Worm (Caenorhabditis elegans) whole organism, L4 larva: ENCODE data around the gene chst-1.

Experiments
- F26F4.8 ChIP-seq: fragments of 200-800 bp; sonication (Bioruptor generic); conservative IDR thresholded peaks from 2 replicates; pipeline ENCODE4 v1.3.6; 2022; ENCODE audit warnings: missing genetic modification characterization, missing compliant biosample characterization
- F37D6.2 ChIP-seq: sonication (generic microtip); optimal IDR thresholded peaks from 2 replicates; lab custom pipeline; 2016; ENCODE audit warnings: mild to moderate bottlenecking, missing genetic modification characterization, missing compliant biosample characterization
- R02D3.7 ChIP-seq: fragments of 150-350 bp; sonication (generic microtip); optimal IDR thresholded peaks from 3 replicates; lab custom pipeline; 2014; ENCODE audit warnings: missing biosample characterization, missing genetic modification characterization
- T20F7.1 ChIP-seq: fragments of 200-800 bp; sonication (Bioruptor generic); optimal IDR thresholded peaks from 2 replicates; lab custom pipeline; 2018; ENCODE audit warnings: mild to moderate bottlenecking, missing genetic modification characterization, missing compliant biosample characterization
- Y48G9A.11 ChIP-seq: fragments of 200-800 bp; sonication (Bioruptor generic); IDR thresholded peaks from 2 replicates; pipeline ENCODE4 v1.3.6; 2022; ENCODE audit warnings: missing genetic modification reagents, missing genetic modification characterization, missing compliant biosample characterization
- Y75B8A.6 ChIP-seq: fragments of 200-800 bp; sonication (Bioruptor generic); IDR thresholded peaks from 2 replicates; pipeline ENCODE4 v1.3.6; 2022; ENCODE audit warnings: missing genetic modification reagents, missing genetic modification characterization, missing compliant biosample characterization
- ZK546.5 ChIP-seq, 2 experiments: sonication (generic microtip); optimal IDR thresholded peaks; 2 replicates each; lab custom pipeline; 2017; ENCODE audit warnings: missing biosample characterization in 2 of 2, missing genetic modification characterization in 2 of 2
- aly-2 ChIP-seq: sonication (generic microtip); optimal IDR thresholded peaks from 2 replicates; lab custom pipeline; 2018; ENCODE audit warnings: missing biosample characterization, missing genetic modification characterization
- arid-1 ChIP-seq: fragments of 200-800 bp; sonication (Bioruptor generic); conservative IDR thresholded peaks from 2 replicates; pipeline ENCODE4 v1.3.6; 2022; ENCODE audit warnings: missing genetic modification reagents, missing genetic modification characterization, missing compliant biosample characterization
- attf-4 ChIP-seq: sonication (generic microtip); optimal IDR thresholded peaks from 3 replicates; lab custom pipeline; 2017; ENCODE audit warnings: missing biosample characterization, missing genetic modification characterization
- ceh-62 ChIP-seq: sonication (generic microtip); optimal IDR thresholded peaks from 2 replicates; lab custom pipeline; 2017; ENCODE audit warnings: missing biosample characterization, missing genetic modification characterization
- ceh-82 ChIP-seq: sonication (generic microtip); optimal IDR thresholded peaks from 2 replicates; lab custom pipeline; 2017; ENCODE audit warnings: missing biosample characterization, missing genetic modification characterization
- ces-1 ChIP-seq: fragments of 150-350 bp; sonication (generic microtip); optimal IDR thresholded peaks from 4 replicates; lab custom pipeline; 2014; ENCODE audit warnings: missing biosample characterization, missing genetic modification reagents, missing genetic modification characterization
- daf-12 ChIP-seq: fragments of 150-350 bp; optimal IDR thresholded peaks from 2 replicates; lab custom pipeline; 2014; ENCODE audit warnings: missing biosample characterization, missing genetic modification reagents, missing genetic modification characterization
- daf-16 ChIP-seq, 3 experiments: sonication (generic microtip); optimal IDR thresholded peaks; 2 replicates each; lab custom pipeline; 2016 to 2017; ENCODE audit warnings: missing genetic modification characterization in 3 of 3, missing genetic modification reagents in 3 of 3, mild to moderate bottlenecking in 2 of 3, missing compliant biosample characterization in 2 of 3, missing biosample characterization in 1 of 3, moderate library complexity in 1 of 3
- daf-19 ChIP-seq: fragments of 200-800 bp; sonication (Bioruptor generic); conservative IDR thresholded peaks from 2 replicates; pipeline ENCODE4 v1.3.6; 2022; ENCODE audit warnings: missing genetic modification characterization, missing compliant biosample characterization
- dmd-8 ChIP-seq: fragments of 200-800 bp; sonication (Bioruptor generic); IDR thresholded peaks from 2 replicates; pipeline ENCODE4 v1.3.6; 2022; ENCODE audit warnings: missing genetic modification characterization, missing compliant biosample characterization
- dpl-1 ChIP-seq: fragments of 150-350 bp; optimal IDR thresholded peaks from 2 replicates; lab custom pipeline; 2014; ENCODE audit warnings: missing biosample characterization, missing genetic modification reagents, missing genetic modification characterization
- egl-43 ChIP-seq: fragments of 200-800 bp; sonication (Bioruptor generic); IDR thresholded peaks from 2 replicates; pipeline ENCODE4 v1.3.6; 2022; ENCODE audit warnings: missing genetic modification reagents, missing genetic modification characterization, missing compliant biosample characterization
- hif-1 ChIP-seq, 2 experiments: sonication (generic microtip); optimal IDR thresholded peaks; 2 replicates each; lab custom pipeline; 2016 to 2017; ENCODE audit warnings: missing compliant biosample characterization in 2 of 2, missing genetic modification characterization in 2 of 2, missing genetic modification reagents in 2 of 2, missing genotype in 2 of 2, mild to moderate bottlenecking in 1 of 2
- hlh-30 ChIP-seq: sonication (generic microtip); optimal IDR thresholded peaks from 2 replicates; lab custom pipeline; 2017; ENCODE audit warnings: antibody characterized with exemption, mild to moderate bottlenecking, missing genetic modification characterization, missing compliant biosample characterization; ENCODE audit not compliant: insufficient read depth
- jun-1 ChIP-seq: fragments of 150-350 bp; optimal IDR thresholded peaks from 2 replicates; lab custom pipeline; 2014; ENCODE audit warnings: missing biosample characterization, missing genetic modification reagents, missing genetic modification characterization
- lin-1 ChIP-seq: fragments of 200-800 bp; sonication (Bioruptor generic); IDR thresholded peaks from 2 replicates; pipeline ENCODE4 v1.3.6; 2022; ENCODE audit warnings: missing genetic modification reagents, missing genetic modification characterization, missing compliant biosample characterization
- lin-39 ChIP-seq: fragments of 150-350 bp; optimal IDR thresholded peaks from 2 replicates; lab custom pipeline; 2014; ENCODE audit warnings: missing biosample characterization, missing genetic modification reagents, missing genetic modification characterization
- lir-3 ChIP-seq: sonication (generic microtip); optimal IDR thresholded peaks from 2 replicates; lab custom pipeline; 2016; ENCODE audit warnings: mild to moderate bottlenecking, missing genetic modification characterization, missing compliant biosample characterization
- mep-1 ChIP-seq: fragments of 150-350 bp; sonication (generic microtip); optimal IDR thresholded peaks from 3 replicates; lab custom pipeline; 2014; ENCODE audit warnings: missing biosample characterization, missing genetic modification characterization
- mes-2 ChIP-seq: sonication (generic microtip); optimal IDR thresholded peaks from 2 replicates; lab custom pipeline; 2016; ENCODE audit warnings: missing genotype, mild to moderate bottlenecking, missing genetic modification characterization, missing compliant biosample characterization; ENCODE audit not compliant: poor library complexity, severe bottlenecking
- mxl-2 ChIP-seq: fragments of 200-800 bp; sonication (Bioruptor generic); conservative IDR thresholded peaks from 2 replicates; pipeline ENCODE4 v1.3.6; 2022; ENCODE audit warnings: missing genetic modification reagents, missing genetic modification characterization, missing compliant biosample characterization
- mxl-3 ChIP-seq: fragments of 200-800 bp; sonication (Bioruptor generic); optimal IDR thresholded peaks from 2 replicates; lab custom pipeline; 2018; ENCODE audit warnings: mild to moderate bottlenecking, missing genetic modification characterization, missing compliant biosample characterization
- nhr-102 ChIP-seq: sonication (generic microtip); optimal IDR thresholded peaks from 2 replicates; lab custom pipeline; 2016; ENCODE audit warnings: mild to moderate bottlenecking, missing genetic modification characterization, moderate library complexity, missing compliant biosample characterization
- nhr-237 ChIP-seq: sonication (generic microtip); optimal IDR thresholded peaks from 2 replicates; lab custom pipeline; 2017; ENCODE audit warnings: missing biosample characterization, missing genetic modification characterization
- nhr-25 ChIP-seq: sonication (generic microtip); optimal IDR thresholded peaks from 2 replicates; lab custom pipeline; 2017; ENCODE audit warnings: missing genetic modification characterization, mild to moderate bottlenecking, missing compliant biosample characterization, antibody characterized with exemption, moderate library complexity, borderline replicate concordance; ENCODE audit not compliant: insufficient read depth
- nhr-28 ChIP-seq: fragments of 150-350 bp; optimal IDR thresholded peaks from 2 replicates; lab custom pipeline; 2014; ENCODE audit warnings: missing biosample characterization, missing genetic modification characterization
- nhr-42 ChIP-seq: fragments of 200-800 bp; sonication (Bioruptor generic); IDR thresholded peaks from 2 replicates; pipeline ENCODE4 v1.3.6; 2022; ENCODE audit warnings: missing genetic modification characterization, missing compliant biosample characterization
- nhr-76 ChIP-seq: fragments of 150-350 bp; optimal IDR thresholded peaks from 2 replicates; lab custom pipeline; 2014; ENCODE audit warnings: missing biosample characterization, missing genetic modification characterization
- nhr-77 ChIP-seq: fragments of 150-350 bp; optimal IDR thresholded peaks from 2 replicates; lab custom pipeline; 2014; ENCODE audit warnings: missing biosample characterization, missing genetic modification characterization
- pqm-1 ChIP-seq: sonication (generic microtip); optimal IDR thresholded peaks from 2 replicates; lab custom pipeline; 2017; ENCODE audit warnings: missing biosample characterization, missing genetic modification characterization
- sdz-12 ChIP-seq: fragments of 200-800 bp; sonication (Bioruptor generic); optimal IDR thresholded peaks from 2 replicates; lab custom pipeline; 2018; ENCODE audit warnings: mild to moderate bottlenecking, missing genetic modification characterization, missing compliant biosample characterization
- set-16 ChIP-seq: fragments of 200-800 bp; sonication (Bioruptor generic); IDR thresholded peaks from 2 replicates; pipeline ENCODE4 v1.3.6; 2022; ENCODE audit warnings: missing genetic modification reagents, missing genetic modification characterization, missing compliant biosample characterization
- snpc-4 ChIP-seq: fragments of 150-350 bp; optimal IDR thresholded peaks from 2 replicates; lab custom pipeline; 2014; ENCODE audit warnings: missing biosample characterization, missing genetic modification characterization
- spr-3 ChIP-seq: fragments of 200-800 bp; sonication (Bioruptor generic); optimal IDR thresholded peaks from 2 replicates; lab custom pipeline; 2018; ENCODE audit warnings: mild to moderate bottlenecking, missing genetic modification characterization, missing compliant biosample characterization
- tag-97 ChIP-seq: fragments of 200-800 bp; sonication (Bioruptor generic); IDR thresholded peaks from 2 replicates; pipeline ENCODE4 v1.3.6; 2022; ENCODE audit warnings: missing genetic modification characterization, missing compliant biosample characterization
- unc-130 ChIP-seq: sonication (generic microtip); optimal IDR thresholded peaks from 2 replicates; lab custom pipeline; 2016; ENCODE audit warnings: missing genetic modification reagents, missing genetic modification characterization, missing compliant biosample characterization
- unc-39 ChIP-seq: sonication (generic microtip); optimal IDR thresholded peaks from 2 replicates; lab custom pipeline; 2017; ENCODE audit warnings: missing biosample characterization, missing genetic modification characterization
- unc-62 ChIP-seq, 3 experiments: fragments of 150-350 bp in 1 of 3; sonication (generic microtip); optimal IDR thresholded peaks in 2 of 3; peaks in 1 of 3; 1 replicate in 1 of 3; 2 replicates in 2 of 3; lab custom pipeline; 2014 to 2017; ENCODE audit warnings: missing biosample characterization in 3 of 3, missing genetic modification characterization in 3 of 3, missing genetic modification reagents in 3 of 3, missing genotype in 1 of 3
- vab-7 ChIP-seq: fragments of 200-800 bp; sonication (Bioruptor generic); IDR thresholded peaks from 2 replicates; pipeline ENCODE4 v1.3.6; 2022; ENCODE audit warnings: missing genetic modification reagents, missing genetic modification characterization, missing compliant biosample characterization
- zip-11 ChIP-seq: fragments of 200-800 bp; sonication (Bioruptor generic); IDR thresholded peaks from 2 replicates; pipeline ENCODE4 v1.3.6; 2022; ENCODE audit warnings: missing genetic modification characterization, missing compliant biosample characterization
- ztf-11 ChIP-seq: fragments of 150-350 bp; optimal IDR thresholded peaks from 2 replicates; lab custom pipeline; 2014; ENCODE audit warnings: missing biosample characterization, missing genetic modification characterization

Gene chst-1

DNA sequence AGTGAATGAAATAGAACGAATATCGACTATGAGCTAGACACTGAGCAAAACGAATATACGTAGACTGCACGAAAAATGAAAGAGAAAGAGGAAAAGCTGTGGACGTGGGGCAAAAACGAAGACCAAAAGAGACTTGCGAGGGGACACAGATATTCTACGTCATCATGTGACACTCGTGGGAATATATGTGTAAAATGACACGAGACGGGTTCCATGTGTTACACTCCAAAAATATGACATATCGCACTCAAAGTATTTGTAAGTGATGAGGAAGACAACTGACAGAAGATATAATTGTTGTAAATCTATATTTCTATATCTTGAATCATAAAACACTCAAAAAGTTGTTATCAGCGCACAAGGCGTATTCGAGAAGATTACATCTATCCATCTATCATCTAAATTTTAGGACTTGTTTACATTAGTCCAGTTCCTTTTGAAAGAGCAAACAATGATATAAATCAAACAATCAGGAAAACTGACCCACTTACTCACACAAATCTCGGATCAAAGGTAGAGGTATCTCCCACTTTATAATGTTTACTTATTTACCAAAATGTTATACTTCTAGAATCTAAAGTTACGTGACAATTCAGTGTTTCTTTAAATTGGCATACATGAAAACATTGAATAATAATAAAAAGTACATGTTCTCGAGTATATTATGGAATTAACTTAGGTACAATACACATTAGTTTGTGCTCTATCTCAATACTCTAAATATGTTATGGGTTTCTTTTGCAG lies 34.8 kb downstream of the chst-1 start (continued):
- TF ChIP-seq unc-62 (GFP tag; optimal IDR thresholded peaks at IDR 0.05 in 1 of 2; lab: Kevin White, UChicago) = peak in 1 of 2 experiments; percentile 99
- TF ChIP-seq unc-62 (tag; optimal IDR thresholded peaks at IDR 0.05; lab: Kevin White, UChicago) = no peak
- TF ChIP-seq jun-1 (tag; lab: Kevin White, UChicago) = no peak
- TF ChIP-seq egl-43 (GFP tag; lab: Robert Waterston, UW) = no peak
- TF ChIP-seq Y75B8A.6 (GFP tag; lab: Robert Waterston, UW) = no peak
- no peak for TF ChIP-seq zip-11 (GFP tag; lab: Robert Waterston, UW)
- no peak for TF ChIP-seq daf-19
- TF ChIP-seq ceh-62 = no peak
- no peak for TF ChIP-seq pqm-1 (tag; lab: Kevin White, UChicago)
- TF ChIP-seq nhr-28 = peak; percentile 16
- TF ChIP-seq mes-2 = no peak
- TF ChIP-seq daf-12 (tag; lab: Kevin White, UChicago) = no peak
- TF ChIP-seq T20F7.1 (GFP tag; lab: Kevin White, UChicago) = no peak
- TF ChIP-seq F37D6.2 (tag; lab: Kevin White, UChicago) = no peak
- no peak for TF ChIP-seq ceh-82
- TF ChIP-seq lin-1 = no peak
- TF ChIP-seq dmd-8 (GFP tag; lab: Robert Waterston, UW) = no peak
- no peak for TF ChIP-seq dpl-1 (GFP tag; lab: Kevin White, UChicago)
- no peak for TF ChIP-seq nhr-76 (tag; lab: Kevin White, UChicago)
- TF ChIP-seq daf-16 (GFP tag; optimal IDR thresholded peaks at IDR 0.05; lab: Kevin White, UChicago) = peak in 1 of 2 experiments; percentile 63
- no peak for TF ChIP-seq daf-16 (tag; optimal IDR thresholded peaks at IDR 0.05; lab: Kevin White, UChicago)
- TF ChIP-seq sdz-12 = no peak
- TF ChIP-seq R02D3.7 (tag; lab: Kevin White, UChicago) = no peak
- TF ChIP-seq mxl-2 (GFP tag; lab: Robert Waterston, UW) = no peak
- TF ChIP-seq ces-1 (GFP tag; lab: Kevin White, UChicago) = no peak
- no peak for TF ChIP-seq lir-3
- TF ChIP-seq Y48G9A.11 (GFP tag; lab: Robert Waterston, UW) = no peak
- no peak for TF ChIP-seq arid-1 (GFP tag; lab: Robert Waterston, UW)
- TF ChIP-seq vab-7 (GFP tag; lab: Robert Waterston, UW) = no peak
- peak in 1 of 2 experiments; percentile 41 for TF ChIP-seq hif-1 (tag; optimal IDR thresholded peaks at IDR 0.05; lab: Kevin White, UChicago)
- TF ChIP-seq hlh-30 = peak; percentile 94
- TF ChIP-seq attf-4 (tag; lab: Kevin White, UChicago) = no peak
- no peak for TF ChIP-seq nhr-102 (tag; lab: Kevin White, UChicago)
- TF ChIP-seq mxl-3 (GFP tag; lab: Kevin White, UChicago) = peak; percentile 69
- TF ChIP-seq nhr-77 (tag; lab: Kevin White, UChicago) = no peak

DNA sequence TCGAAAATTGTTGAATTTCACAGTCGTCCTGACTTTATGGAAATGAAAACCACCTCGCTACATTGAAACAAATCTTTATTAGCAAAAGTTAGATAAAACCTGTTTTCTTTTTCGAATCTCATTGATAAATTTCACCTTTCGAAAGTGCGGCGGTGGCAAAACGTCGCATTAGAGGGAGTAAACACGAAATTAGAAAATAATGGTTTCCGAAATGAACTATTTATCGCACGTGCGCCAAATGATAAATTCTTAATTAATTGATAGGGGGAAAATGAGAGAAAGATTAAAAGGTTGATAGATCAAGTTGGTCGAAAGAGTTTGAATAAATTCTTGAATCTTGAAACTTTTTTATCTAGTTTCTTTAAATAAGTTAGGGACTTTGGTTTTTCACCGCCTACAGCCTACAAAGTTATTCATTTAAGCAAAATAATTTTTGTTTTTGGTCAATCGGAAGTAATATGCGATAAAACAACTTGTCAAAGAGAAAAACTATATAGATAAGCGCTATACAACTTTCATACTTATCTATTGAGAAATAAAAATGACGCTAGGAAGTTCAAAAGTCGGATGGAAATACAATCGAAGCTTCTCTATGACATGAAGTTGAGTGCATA lies 35.7 kb downstream of the chst-1 start:
- TF ChIP-seq mxl-3 (GFP tag; lab: Kevin White, UChicago) (peak; percentile 48), jun-1 (tag; lab: Kevin White, UChicago) (no peak), lin-39 (tag; lab: Kevin White, UChicago) (no peak), ztf-11 (tag; lab: Kevin White, UChicago) (no peak), tag-97 (GFP tag; lab: Robert Waterston, UW) (no peak), nhr-25 (tag; lab: Kevin White, UChicago) (no peak), set-16 (GFP tag; lab: Robert Waterston, UW) (no peak), ZK546.5 (tag; optimal IDR thresholded peaks at IDR 0.05; lab: Kevin White, UChicago) (no peak), aly-2 (tag; lab: Kevin White, UChicago) (no peak), daf-16 (GFP tag; optimal IDR thresholded peaks at IDR 0.05; lab: Kevin White, UChicago) (no peak), daf-16 (tag; optimal IDR thresholded peaks at IDR 0.05; lab: Kevin White, UChicago) (peak; percentile 59), nhr-237 (no peak), unc-39 (tag; lab: Kevin White, UChicago) (no peak), snpc-4 (tag; lab: Kevin White, UChicago) (no peak), hlh-30 (peak; percentile 7), vab-7 (GFP tag; lab: Robert Waterston, UW) (no peak), spr-3 (no peak), ceh-82 (no peak), F26F4.8 (no peak), unc-130 (no peak), mep-1 (tag; lab: Kevin White, UChicago) (no peak), nhr-42 (GFP tag; lab: Robert Waterston, UW) (no peak), dpl-1 (GFP tag; lab: Kevin White, UChicago) (no peak)
